Worm (Caenorhabditis elegans): ENCODE measurements around the gene nhr-101.

nhr-101 gene

DNA sequence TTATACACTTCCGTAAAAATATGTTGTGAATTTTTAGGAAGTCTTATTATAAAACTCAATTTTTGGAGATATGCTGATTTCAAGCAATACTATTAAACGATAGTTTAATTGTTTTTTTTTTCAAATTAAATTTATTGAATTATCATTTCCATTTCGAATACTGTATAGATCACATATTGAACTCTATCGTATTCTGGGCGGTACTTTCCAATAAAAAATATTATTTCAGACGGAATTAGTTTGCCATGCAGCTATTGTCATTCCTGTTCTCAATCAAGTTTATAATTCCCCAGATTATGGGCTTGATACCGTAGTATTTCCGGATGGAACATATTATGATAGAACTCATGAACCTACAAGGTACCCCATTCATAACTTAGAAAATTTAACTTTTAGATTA is 4.3 kb downstream of the nhr-101 start:
- TF ChIP-seq nhr-84 (tag; optimal IDR thresholded peaks at IDR 0.05) (no peak), C34B4.2 (tag; optimal IDR thresholded peaks at IDR 0.05) (no peak), lsy-2 (tag; optimal IDR thresholded peaks at IDR 0.05) (peak in 1 of 2 experiments; percentile 51), ceh-88 (GFP tag; IDR thresholded peaks at IDR 0.05) (no peak)

DNA sequence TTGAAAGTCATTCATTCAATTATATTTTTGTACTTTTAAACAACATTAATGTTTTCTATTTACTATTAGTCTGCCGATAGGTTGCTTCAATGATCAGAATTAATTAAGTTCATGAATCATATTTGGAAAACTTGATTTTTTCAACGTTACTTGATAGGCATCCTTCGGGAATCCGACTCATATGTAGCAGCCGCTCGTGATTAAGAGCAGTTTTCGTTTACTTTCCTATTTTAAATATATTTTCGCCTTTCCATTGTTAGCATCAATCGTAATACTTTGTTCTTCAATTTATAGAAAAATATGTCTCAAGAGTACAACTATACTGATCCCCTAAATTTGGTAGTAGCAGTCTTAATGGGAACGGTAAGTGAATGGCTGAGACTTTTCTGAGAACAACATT is 10.6 kb downstream of the nhr-101 start, which contains the start of gene srx-90:
TSS of gene srx-90 (plus strand) at position 301 of the 400 bp plus-strand sequence.
- TF ChIP-seq rnt-1 (tag; optimal IDR thresholded peaks at IDR 0.05), result no peak
- no peak for TF ChIP-seq mef-2 (tag; optimal IDR thresholded peaks at IDR 0.05)
- no peak for TF ChIP-seq nhr-84 (tag; optimal IDR thresholded peaks at IDR 0.05)
- TF ChIP-seq F16B12.6 (tag; optimal IDR thresholded peaks at IDR 0.05), result no peak
- no peak for TF ChIP-seq lsy-2 (tag; optimal IDR thresholded peaks at IDR 0.05)
- TF ChIP-seq nhr-20 (tag; optimal IDR thresholded peaks at IDR 0.05), result no peak
- TF ChIP-seq ceh-8 (GFP tag; optimal IDR thresholded peaks at IDR 0.05), result no peak
- TF ChIP-seq fkh-4 (tag; optimal IDR thresholded peaks at IDR 0.05; ENCODE audit: borderline replicate concordance), result no peak
- no peak for TF ChIP-seq ama-1 (optimal IDR thresholded peaks at IDR 0.05)
- no peak for TF ChIP-seq ceh-88 (GFP tag; IDR thresholded peaks at IDR 0.05)
- TF ChIP-seq unc-86 (tag; optimal IDR thresholded peaks at IDR 0.05), result no peak
- no peak for TF ChIP-seq xbp-1 (tag; optimal IDR thresholded peaks at IDR 0.05)
- no peak for TF ChIP-seq zip-4 (GFP tag; optimal IDR thresholded peaks at IDR 0.05)
- no peak for TF ChIP-seq ceh-82 (tag; optimal IDR thresholded peaks at IDR 0.05)
- no peak for TF ChIP-seq dsc-1 (tag; optimal IDR thresholded peaks at IDR 0.05)
- no peak for TF ChIP-seq dpl-1 (GFP tag; optimal IDR thresholded peaks at IDR 0.05)
- no peak for TF ChIP-seq irx-1 (tag; optimal IDR thresholded peaks at IDR 0.05)
- TF ChIP-seq C34B4.2 (tag; optimal IDR thresholded peaks at IDR 0.05), result no peak

DNA sequence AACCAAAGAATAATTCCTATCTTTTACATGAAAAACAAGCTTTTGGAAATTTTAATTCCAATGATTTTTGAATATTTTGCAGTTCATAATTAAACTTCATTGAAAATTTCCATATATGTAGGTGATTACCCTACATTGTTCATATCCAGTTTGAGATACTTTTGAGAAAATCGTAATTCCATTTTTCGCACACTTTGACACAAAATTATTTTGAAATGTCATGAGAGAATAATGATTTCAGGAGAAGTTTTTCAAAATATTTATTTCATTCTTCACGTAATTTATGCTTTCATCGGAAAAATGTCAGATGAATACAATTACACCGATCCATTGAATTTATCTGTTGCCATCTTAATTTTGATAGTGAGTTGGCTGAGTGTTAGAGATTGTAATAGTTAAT is 12.9 kb downstream of the nhr-101 start, which contains the start of gene srx-88:
TSS of gene srx-88 (plus strand) at position 301 of the 400 bp plus-strand sequence.
- TF ChIP-seq tbx-2 (tag; optimal IDR thresholded peaks at IDR 0.05), result no peak
- no peak for TF ChIP-seq dpl-1 (GFP tag; optimal IDR thresholded peaks at IDR 0.05)
- TF ChIP-seq jun-1 (tag; optimal IDR thresholded peaks at IDR 0.05), result no peak
- no peak for TF ChIP-seq hpl-2 (GFP tag; optimal IDR thresholded peaks at IDR 0.05)
- TF ChIP-seq efl-3 (GFP tag; optimal IDR thresholded peaks at IDR 0.05), result no peak
- TF ChIP-seq nhr-19 (GFP tag; conservative IDR thresholded peaks at IDR 0.05), result no peak
- TF ChIP-seq nhr-28 (tag; optimal IDR thresholded peaks at IDR 0.05), result no peak
- no peak for TF ChIP-seq lin-15B (tag; optimal IDR thresholded peaks at IDR 0.05)
- no peak for TF ChIP-seq unc-30 (tag; optimal IDR thresholded peaks at IDR 0.05)
- no peak for TF ChIP-seq nhr-85 (tag)

DNA sequence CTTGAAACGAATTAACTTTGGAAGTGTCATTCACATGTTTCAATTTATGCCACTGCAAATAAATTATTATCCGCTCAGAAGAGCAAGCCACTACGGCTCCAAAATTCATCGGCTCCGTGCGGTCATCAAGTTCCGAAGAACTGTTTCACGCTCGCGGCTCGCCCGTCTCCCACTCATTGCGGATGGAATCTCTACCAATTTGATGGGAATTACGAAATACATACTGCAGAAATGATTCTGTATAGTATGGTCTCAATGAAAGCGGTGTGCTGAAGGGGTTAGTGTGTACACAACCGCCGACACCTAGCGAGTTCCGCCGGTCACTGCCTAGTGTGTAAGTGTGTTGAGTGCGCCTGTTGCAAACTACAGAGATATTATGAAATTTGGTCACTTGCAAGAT is 14.8 kb downstream of the nhr-101 start:
- TF ChIP-seq vab-15 (tag; optimal IDR thresholded peaks at IDR 0.05), result no peak
- TF ChIP-seq lir-3 (tag; optimal IDR thresholded peaks at IDR 0.05; ENCODE audit: poor library complexity), result no peak
- TF ChIP-seq egl-13 (tag; optimal IDR thresholded peaks at IDR 0.05), result no peak
- TF ChIP-seq ets-5 (GFP tag; IDR thresholded peaks at IDR 0.05), result no peak
- TF ChIP-seq swsn-7 (tag; optimal IDR thresholded peaks at IDR 0.05), result peak; percentile 29
- no peak for TF ChIP-seq fkh-10 (GFP tag; optimal IDR thresholded peaks at IDR 0.05)
- peak; percentile 11 for TF ChIP-seq skn-1 (tag; optimal IDR thresholded peaks at IDR 0.05)
- no peak for TF ChIP-seq sptf-1 (tag; optimal IDR thresholded peaks at IDR 0.05)
- TF ChIP-seq nhr-77 (tag; optimal IDR thresholded peaks at IDR 0.05), result no peak
- no peak for TF ChIP-seq xbp-1 (tag; optimal IDR thresholded peaks at IDR 0.05)
- TF ChIP-seq nhr-19 (GFP tag; conservative IDR thresholded peaks at IDR 0.05), result peak; percentile 66
- peak; percentile 87 for TF ChIP-seq nhr-85 (tag)
- no peak for TF ChIP-seq mep-1 (tag; optimal IDR thresholded peaks at IDR 0.05)
- TF ChIP-seq snu-23 (GFP tag; optimal IDR thresholded peaks at IDR 0.05), result no peak
- no peak for TF ChIP-seq nhr-11 (tag; optimal IDR thresholded peaks at IDR 0.05)
- peak; percentile 54 for TF ChIP-seq nhr-47 (tag; optimal IDR thresholded peaks at IDR 0.05)
- TF ChIP-seq lsy-2 (tag; optimal IDR thresholded peaks at IDR 0.05), result no peak
- no peak for TF ChIP-seq ama-1 (optimal IDR thresholded peaks at IDR 0.05)
- no peak for TF ChIP-seq fkh-4 (tag; optimal IDR thresholded peaks at IDR 0.05; ENCODE audit: borderline replicate concordance)
- TF ChIP-seq tbx-2 (tag; optimal IDR thresholded peaks at IDR 0.05), result no peak
- TF ChIP-seq dpl-1 (GFP tag; optimal IDR thresholded peaks at IDR 0.05), result peak in 1 of 3 experiments; percentile 0
- peak; percentile 56 for TF ChIP-seq hpl-2 (GFP tag; optimal IDR thresholded peaks at IDR 0.05)
- TF ChIP-seq tlp-1 (tag; optimal IDR thresholded peaks at IDR 0.05), result no peak
- TF ChIP-seq snpc-4 (tag; optimal IDR thresholded peaks at IDR 0.05), result peak; percentile 97
- TF ChIP-seq elt-2 (tag; optimal IDR thresholded peaks at IDR 0.05), result peak; percentile 61
- no peak for TF ChIP-seq sox-4 (tag; optimal IDR thresholded peaks at IDR 0.05)
- TF ChIP-seq Y116A8C.19 (tag; optimal IDR thresholded peaks at IDR 0.05; ENCODE audit: borderline replicate concordance), result no peak
- TF ChIP-seq lin-13 (GFP tag; optimal IDR thresholded peaks at IDR 0.05), result no peak
- TF ChIP-seq nhr-237 (tag; optimal IDR thresholded peaks at IDR 0.05), result no peak
- TF ChIP-seq nhr-71 (tag; optimal IDR thresholded peaks at IDR 0.05), result peak; percentile 80

Data from whole organism, L1 larva.